Worm (Caenorhabditis elegans) whole organism, midembryonic: Measurements from ENCODE around the gene Y44A6D.6.

Source experiments
- T22C8.4 ChIP-seq: fragments of 200-800 bp; sonication (Bioruptor generic); IDR thresholded peaks from 2 replicates; pipeline ENCODE4 v1.3.6; 2022; ENCODE audit warnings: missing genetic modification characterization, missing compliant biosample characterization
- cog-1 ChIP-seq: sonication (generic microtip); optimal IDR thresholded peaks from 2 replicates; lab custom pipeline; 2016; ENCODE audit warnings: missing genetic modification characterization, missing compliant biosample characterization
- flt-1 ChIP-seq: fragments of 200-800 bp; sonication (Bioruptor generic); IDR thresholded peaks from 2 replicates; pipeline ENCODE4 v1.3.6; 2022; ENCODE audit warnings: missing genetic modification characterization, missing compliant biosample characterization
- klf-2 ChIP-seq: fragments of 200-800 bp; sonication (Bioruptor generic); conservative IDR thresholded peaks from 2 replicates; pipeline ENCODE4 v1.3.6; 2022; ENCODE audit warnings: missing genetic modification reagents, missing genetic modification characterization, missing compliant biosample characterization
- med-1 ChIP-seq: sonication (generic microtip); optimal IDR thresholded peaks from 2 replicates; lab custom pipeline; 2017; ENCODE audit warnings: missing genetic modification characterization, mild to moderate bottlenecking, missing compliant biosample characterization, antibody characterized with exemption, missing genetic modification reagents; ENCODE audit not compliant: insufficient read depth
- ref-1 ChIP-seq: fragments of 200-800 bp; sonication (Bioruptor generic); conservative IDR thresholded peaks from 2 replicates; pipeline ENCODE4 v1.3.6; 2022; ENCODE audit warnings: missing genetic modification reagents, missing genetic modification characterization, missing compliant biosample characterization
- tab-1 ChIP-seq: fragments of 200-800 bp; sonication (Bioruptor generic); IDR thresholded peaks from 2 replicates; pipeline ENCODE4 v1.3.6; 2022; ENCODE audit warnings: missing genetic modification characterization, missing compliant biosample characterization
- ztf-23 ChIP-seq: fragments of 200-800 bp; sonication (Bioruptor generic); IDR thresholded peaks from 2 replicates; pipeline ENCODE4 v1.3.6; 2022; ENCODE audit warnings: missing genetic modification reagents, missing genetic modification characterization, missing compliant biosample characterization
- ztf-29 ChIP-seq: fragments of 200-800 bp; sonication (Bioruptor generic); IDR thresholded peaks from 2 replicates; pipeline ENCODE4 v1.3.6; 2022; ENCODE audit warnings: missing genetic modification reagents, missing genetic modification characterization, missing compliant biosample characterization

Y44A6D.6 gene

DNA sequence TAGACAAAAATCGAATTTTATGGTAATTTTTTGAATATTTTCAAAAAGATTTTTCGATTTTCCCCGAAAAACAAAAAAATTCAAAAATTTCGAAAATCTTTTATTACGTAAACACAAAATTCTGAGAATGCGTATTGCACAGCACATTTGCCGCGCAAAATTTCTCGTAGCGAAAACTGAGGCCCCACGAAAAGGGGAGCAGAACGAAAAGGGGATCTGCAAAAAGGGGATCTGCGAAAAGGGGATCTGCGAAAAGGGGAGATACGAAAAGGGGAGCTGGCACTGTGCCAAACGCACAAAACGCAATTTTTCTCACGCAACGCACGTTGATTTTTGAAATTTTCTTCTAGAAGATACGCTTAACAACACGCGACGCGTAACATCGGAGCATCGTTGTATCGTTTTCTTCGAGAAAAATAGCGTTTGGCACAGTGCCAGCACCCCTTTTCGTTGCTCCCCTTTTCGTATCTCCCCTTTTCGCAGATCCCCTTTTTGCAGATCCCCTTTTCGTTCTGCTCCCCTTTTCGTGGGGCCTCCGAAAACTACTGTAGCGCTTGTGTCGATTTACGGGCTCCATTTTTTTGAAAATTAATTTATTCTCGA lies 32.3 kb downstream of the Y44A6D.6 start:
- peak; percentile 76 for TF ChIP-seq ztf-23 (GFP tag; lab: Robert Waterston, UW)
- TF ChIP-seq flt-1 (GFP tag; lab: Robert Waterston, UW): peak; percentile 69; the same call in 1 of the 2 replicates
- 0 out of 2 replicates have a peak, but pooled peaks have one; percentile 34 for TF ChIP-seq klf-2 (GFP tag; lab: Robert Waterston, UW)

ce11 chrV:20841484-20841883 lies 34.3 kb downstream of the Y44A6D.6 start:
- TF ChIP-seq cog-1 (tag; lab: Kevin White, UChicago): no peak
- no peak for TF ChIP-seq med-1
- no peak for TF ChIP-seq ztf-29
- TF ChIP-seq klf-2 (GFP tag; lab: Robert Waterston, UW): no peak
- no peak for TF ChIP-seq ref-1 (GFP tag; lab: Robert Waterston, UW)
- no peak for TF ChIP-seq tab-1 (GFP tag; lab: Robert Waterston, UW)
- TF ChIP-seq flt-1 (GFP tag; lab: Robert Waterston, UW): no peak
- no peak for TF ChIP-seq ztf-23 (GFP tag; lab: Robert Waterston, UW)
- no peak for TF ChIP-seq T22C8.4 (GFP tag; lab: Robert Waterston, UW)

ce11 chrV:20845524-20846208 lies 38.5 kb downstream of the Y44A6D.6 start, which contains the start of the genes F31D4.2 and fkb-6:
TSS of gene F31D4.2 (minus strand) at chrV:20845546.
TSS of gene fkb-6 (plus strand) at chrV:20846158.
- TF ChIP-seq cog-1 (tag; lab: Kevin White, UChicago) (peak; percentile 6), T22C8.4 (GFP tag; lab: Robert Waterston, UW) (no peak)

DNA sequence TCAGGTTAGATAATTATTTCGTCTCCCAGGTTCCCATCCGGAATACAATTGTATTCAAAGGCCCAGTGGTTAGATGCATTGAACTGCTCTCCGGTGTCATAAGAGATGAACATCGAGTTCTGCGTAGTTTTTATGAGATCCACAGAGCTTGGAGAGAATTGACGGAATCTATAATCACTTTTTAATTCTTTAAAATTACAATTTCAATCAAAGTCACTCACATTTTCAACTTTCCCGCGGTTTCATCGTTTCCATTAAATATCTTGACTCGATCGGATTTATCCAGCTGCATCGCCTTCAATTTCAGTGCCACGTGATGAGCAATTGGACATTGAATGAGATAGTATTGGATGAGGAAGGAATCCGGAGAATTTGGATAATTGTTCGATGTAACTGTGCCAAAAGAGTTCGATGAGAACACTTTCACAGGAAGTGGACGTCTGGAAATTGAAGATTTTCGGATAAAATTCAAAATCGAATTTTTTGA lies 40.6 kb downstream of the Y44A6D.6 start:
- TF ChIP-seq cog-1 (tag; lab: Kevin White, UChicago): no peak
- no peak for TF ChIP-seq ref-1 (GFP tag; lab: Robert Waterston, UW)
- TF ChIP-seq ztf-23 (GFP tag; lab: Robert Waterston, UW): no peak

- TF ChIP-seq klf-2 (GFP tag; lab: Robert Waterston, UW) (no peak), ref-1 (GFP tag; lab: Robert Waterston, UW) (no peak), tab-1 (GFP tag; lab: Robert Waterston, UW) (no peak), flt-1 (GFP tag; lab: Robert Waterston, UW) (no peak), ztf-23 (GFP tag; lab: Robert Waterston, UW) (no peak), T22C8.4 (GFP tag; lab: Robert Waterston, UW) (no peak), med-1 (no peak), cog-1 (tag; lab: Kevin White, UChicago) (no peak), ztf-29 (no peak)
Observed at ce11 chrV:20850580-20850979, 43.4 kb downstream of the Y44A6D.6 start, which contains the start of gene clec-264. TSS of gene clec-264 (minus strand) at chrV:20850701.

DNA sequence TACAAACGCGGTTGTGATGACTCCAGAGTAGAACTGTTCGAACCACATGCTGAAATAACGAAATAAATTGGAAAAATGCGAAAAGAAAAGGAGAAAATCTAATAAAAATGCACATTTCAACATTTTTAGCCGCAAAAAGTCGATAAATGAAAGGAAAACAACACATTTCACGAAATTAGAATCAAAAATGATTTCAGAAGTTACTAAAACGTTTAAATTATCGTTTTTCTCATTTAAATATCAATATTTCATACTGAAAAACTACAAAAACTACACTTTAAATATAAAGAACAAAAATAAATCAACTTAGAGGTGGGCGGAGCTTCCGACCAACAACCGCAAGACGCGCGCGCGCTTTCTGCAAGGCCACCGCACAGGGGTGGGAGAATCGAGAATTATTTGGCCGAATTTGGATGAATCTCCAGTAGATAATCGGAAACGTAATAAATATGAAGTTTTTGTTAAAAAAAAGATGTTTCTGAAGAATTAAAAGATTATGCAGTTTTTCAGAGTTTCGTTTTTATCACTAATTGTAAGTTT lies 44.8 kb downstream of the Y44A6D.6 start, which contains the start of gene ndua-1:
ndua-1 (minus strand) TSS at position 51 of the 540 bp plus-strand sequence.
- TF ChIP-seq ref-1 (GFP tag; lab: Robert Waterston, UW) (no peak), cog-1 (tag; lab: Kevin White, UChicago) (no peak), T22C8.4 (GFP tag; lab: Robert Waterston, UW) (no peak), med-1 (peak; percentile 41), ztf-29 (no peak), ztf-23 (GFP tag; lab: Robert Waterston, UW) (peak; percentile 57; the same call in 1 of the 2 replicates), klf-2 (GFP tag; lab: Robert Waterston, UW) (no peak), tab-1 (GFP tag; lab: Robert Waterston, UW) (peak; percentile 41; the same call in 1 of the 2 replicates), flt-1 (GFP tag; lab: Robert Waterston, UW) (peak; percentile 65; the same call in 1 of the 2 replicates)

DNA sequence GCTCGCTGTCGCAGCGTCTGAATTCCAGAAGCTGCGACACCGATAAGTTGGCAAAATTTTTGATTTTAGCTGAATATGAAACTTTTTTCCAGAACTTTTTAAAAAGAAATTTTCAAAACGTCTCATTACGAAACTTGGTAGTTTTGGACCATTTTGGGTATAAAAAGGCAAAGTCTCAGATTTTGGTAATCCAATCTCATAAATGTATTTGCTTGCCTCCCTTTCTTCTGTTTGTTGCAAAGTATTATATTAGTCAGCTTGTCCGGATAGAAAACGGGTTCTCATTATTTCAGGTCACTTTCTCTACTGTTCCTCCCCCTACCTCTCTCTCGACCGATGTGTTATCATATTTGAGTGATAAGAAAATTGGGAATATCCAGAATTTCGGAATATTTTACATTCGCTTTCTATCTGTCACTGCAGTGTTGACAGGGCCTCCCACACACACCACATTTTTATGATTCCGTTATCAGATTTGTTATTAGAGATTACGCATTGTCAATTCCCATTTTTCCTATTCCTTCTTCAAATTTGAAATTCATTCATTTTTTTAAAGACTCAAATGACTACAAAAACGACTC lies 46.5 kb downstream of the Y44A6D.6 start, which contains the start of gene F31D4.5:
F31D4.5 (plus strand) TSS at position 491 of the 581 bp plus-strand sequence.
- TF ChIP-seq flt-1 (GFP tag; lab: Robert Waterston, UW) (no peak), klf-2 (GFP tag; lab: Robert Waterston, UW) (no peak), ref-1 (GFP tag; lab: Robert Waterston, UW) (no peak), ztf-23 (GFP tag; lab: Robert Waterston, UW) (no peak), ztf-29 (no peak), cog-1 (tag; lab: Kevin White, UChicago) (no peak), T22C8.4 (GFP tag; lab: Robert Waterston, UW) (no peak), med-1 (no peak), tab-1 (GFP tag; lab: Robert Waterston, UW) (no peak)

DNA sequence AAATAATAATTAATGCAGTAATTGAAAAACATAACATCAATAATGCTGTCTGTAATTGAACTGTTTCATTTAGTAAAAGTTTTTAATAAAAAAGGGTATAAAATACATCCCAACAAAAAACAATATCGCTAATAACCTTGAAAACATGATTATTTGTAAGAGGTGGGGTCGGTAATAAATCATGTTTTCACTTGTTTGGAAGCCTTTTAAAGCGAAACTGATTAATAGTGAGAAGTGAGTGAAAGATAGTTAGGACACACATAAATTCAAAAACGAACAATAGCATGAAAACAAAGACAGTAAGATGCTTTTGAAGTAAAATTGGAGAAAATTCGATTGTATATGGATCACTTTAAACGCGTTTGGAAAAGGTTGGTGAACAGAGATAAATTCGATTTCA lies 53.9 kb downstream of the Y44A6D.6 start, which contains the start of gene try-4:
try-4 (minus strand) TSS at position 74 of the 400 bp plus-strand sequence.
- TF ChIP-seq ztf-23 (GFP tag; lab: Robert Waterston, UW): no peak
